Worm (Caenorhabditis elegans): ENCODE data around the gene F25B5.6.

The F25B5.6 gene

ce11 chrIII:5948162-5948933 is at the start of gene F25B5.6, which contains the start of gene F25B5.3:
Gene F25B5.6 (minus strand): TSS chrIII:5948733.
Gene F25B5.3 (plus strand): TSS chrIII:5948883.
- TF ChIP-seq elt-2 (tag; optimal IDR thresholded peaks at IDR 0.05) = peak; percentile 22
- peak; percentile 40 for TF ChIP-seq pqm-1 (tag; optimal IDR thresholded peaks at IDR 0.05)
- peak; percentile 8 for TF ChIP-seq nhr-23 (tag; optimal IDR thresholded peaks at IDR 0.05)
- peak; percentile 22 for TF ChIP-seq nfya-1 (tag; optimal IDR thresholded peaks at IDR 0.05; ENCODE audit: insufficient read depth)
- TF ChIP-seq nhr-25 (tag; optimal IDR thresholded peaks at IDR 0.05) = peak; percentile 25
- TF ChIP-seq jun-1 (tag; optimal IDR thresholded peaks at IDR 0.05) = no peak
- TF ChIP-seq sea-2 (GFP tag; optimal IDR thresholded peaks at IDR 0.05) = no peak
- peak; percentile 70 for TF ChIP-seq pha-4 (tag; optimal IDR thresholded peaks at IDR 0.05)

ce11 chrIII:5992913-5993312 is 44.4 kb upstream of the F25B5.6 start, which contains the start of gene T04C9.1:
Gene T04C9.1 (plus strand): TSS chrIII:5993213.
- TF ChIP-seq daf-12 (tag; optimal IDR thresholded peaks at IDR 0.05) (no peak), unc-62 (GFP tag; optimal IDR thresholded peaks at IDR 0.05) (no peak), elt-2 (tag; optimal IDR thresholded peaks at IDR 0.05) (no peak), eor-1 (tag; optimal IDR thresholded peaks at IDR 0.05) (no peak)

ce11 chrIII:5992043-5992442 is 43.5 kb upstream of the F25B5.6 start:
- TF ChIP-seq fkh-10 (GFP tag; optimal IDR thresholded peaks at IDR 0.05) (peak; percentile 22), pha-4 (tag; optimal IDR thresholded peaks at IDR 0.05) (no peak)

- peak; percentile 23 for TF ChIP-seq nfya-1 (tag; optimal IDR thresholded peaks at IDR 0.05; ENCODE audit: insufficient read depth)
- TF ChIP-seq nhr-237 (tag; optimal IDR thresholded peaks at IDR 0.05) = no peak
- peak; percentile 31 for TF ChIP-seq fkh-10 (GFP tag; optimal IDR thresholded peaks at IDR 0.05)
- TF ChIP-seq nhr-25 (tag; optimal IDR thresholded peaks at IDR 0.05) = no peak
- no peak for TF ChIP-seq lin-15B (tag; optimal IDR thresholded peaks at IDR 0.05)
- peak; percentile 23 for TF ChIP-seq elt-2 (tag; optimal IDR thresholded peaks at IDR 0.05)
- TF ChIP-seq lin-39 (tag; optimal IDR thresholded peaks at IDR 0.05) = peak; percentile 85
- peak; percentile 29 for TF ChIP-seq pqm-1 (tag; optimal IDR thresholded peaks at IDR 0.05)
- peak; percentile 80 for TF ChIP-seq elt-1 (tag; optimal IDR thresholded peaks at IDR 0.05)
- no peak for TF ChIP-seq sea-2 (GFP tag; optimal IDR thresholded peaks at IDR 0.05)
- TF ChIP-seq hmg-11 (tag; optimal IDR thresholded peaks at IDR 0.05) = no peak
- TF ChIP-seq unc-62 (GFP tag; optimal IDR thresholded peaks at IDR 0.05) = peak; percentile 65
Measured at ce11 chrIII:5991142-5991930, 42.8 kb upstream of the F25B5.6 start, which contains the start of gene T04C9.2. Gene T04C9.2 (plus strand): TSS chrIII:5991880.

- TF ChIP-seq unc-62 (GFP tag; optimal IDR thresholded peaks at IDR 0.05) = no peak
- no peak for TF ChIP-seq nhr-43 (tag; optimal IDR thresholded peaks at IDR 0.05; ENCODE audit: poor library complexity, severe bottlenecking)
- TF ChIP-seq ceh-28 (tag; optimal IDR thresholded peaks at IDR 0.05) = no peak
- no peak for TF ChIP-seq fkh-10 (GFP tag; optimal IDR thresholded peaks at IDR 0.05)
- TF ChIP-seq ztf-4 (tag; optimal IDR thresholded peaks at IDR 0.05) = no peak
- TF ChIP-seq mdl-1 (tag; optimal IDR thresholded peaks at IDR 0.05) = no peak
- no peak for TF ChIP-seq nhr-28 (tag; optimal IDR thresholded peaks at IDR 0.05)
- TF ChIP-seq nfya-1 (tag; optimal IDR thresholded peaks at IDR 0.05; ENCODE audit: insufficient read depth) = peak; percentile 21
- TF ChIP-seq ama-1 (optimal IDR thresholded peaks at IDR 0.05) = no peak
- peak; percentile 38 for TF ChIP-seq pha-4 (tag; optimal IDR thresholded peaks at IDR 0.05)
- no peak for TF ChIP-seq ceh-16 (tag; optimal IDR thresholded peaks at IDR 0.05)
- no peak for TF ChIP-seq lsy-12 (tag; optimal IDR thresholded peaks at IDR 0.05)
- TF ChIP-seq nhr-12 (tag; optimal IDR thresholded peaks at IDR 0.05) = no peak
Measured at ce11 chrIII:5990090-5990489, 41.6 kb upstream of the F25B5.6 start.

- TF ChIP-seq ceh-9 (tag; optimal IDR thresholded peaks at IDR 0.05) = no peak
- peak; percentile 64 for TF ChIP-seq unc-62 (GFP tag; optimal IDR thresholded peaks at IDR 0.05)
- peak; percentile 15 for TF ChIP-seq pha-4 (tag; optimal IDR thresholded peaks at IDR 0.05)
- TF ChIP-seq pqm-1 (tag; optimal IDR thresholded peaks at IDR 0.05) = peak; percentile 23
- no peak for TF ChIP-seq zag-1 (tag; optimal IDR thresholded peaks at IDR 0.05)
- peak; percentile 99 for TF ChIP-seq lin-39 (tag; optimal IDR thresholded peaks at IDR 0.05)
- TF ChIP-seq nhr-23 (tag; optimal IDR thresholded peaks at IDR 0.05) = peak; percentile 2
- TF ChIP-seq nhr-25 (tag; optimal IDR thresholded peaks at IDR 0.05) = peak; percentile 17
- no peak for TF ChIP-seq elt-1 (tag; optimal IDR thresholded peaks at IDR 0.05)
- peak; percentile 36 for TF ChIP-seq nfya-1 (tag; optimal IDR thresholded peaks at IDR 0.05; ENCODE audit: insufficient read depth)
- TF ChIP-seq elt-2 (tag; optimal IDR thresholded peaks at IDR 0.05) = peak; percentile 31
- TF ChIP-seq daf-12 (tag; optimal IDR thresholded peaks at IDR 0.05) = no peak
Measured at ce11 chrIII:5988991-5989726, 40.6 kb upstream of the F25B5.6 start.

Data from whole organism, L3 larva.